Fruit fly (Drosophila melanogaster) whole organism, embryonic: ENCODE results near the gene vir-1.

ENCODE experiments used
- Ada2b ChIP-seq: fragments of 200-800 bp; sonication (Bioruptor generic); IDR thresholded peaks from 2 replicates; pipeline ENCODE4 v1.3.6; 2022; ENCODE audit warnings: missing biosample characterization, missing genetic modification characterization
- Atf-2 ChIP-seq: fragments of 200-800 bp; sonication (Bioruptor generic); optimal IDR thresholded peaks from 2 replicates; lab custom pipeline; 2016; ENCODE audit warnings: missing biosample characterization, missing genetic modification characterization
- Atf6 ChIP-seq: fragments of 200-800 bp; sonication (Bioruptor generic); IDR thresholded peaks from 2 replicates; pipeline ENCODE4 v1.3.6; 2022; ENCODE audit warnings: missing biosample characterization, missing genetic modification characterization
- CG10209 ChIP-seq: fragments of 200-800 bp; sonication (Bioruptor generic); optimal IDR thresholded peaks from 3 replicates; lab custom pipeline; 2017; ENCODE audit warnings: missing biosample characterization, mild to moderate bottlenecking, missing genetic modification characterization, missing genetic modification reagents
- CG10565 ChIP-seq: fragments of 200-800 bp; sonication (Bioruptor generic); optimal IDR thresholded peaks from 3 replicates; lab custom pipeline; 2016; ENCODE audit warnings: missing biosample characterization, mild to moderate bottlenecking, missing genetic modification characterization
- CG11085 ChIP-seq: fragments of 200-800 bp; sonication (Bioruptor generic); IDR thresholded peaks from 2 replicates; pipeline ENCODE4 v1.3.6; 2022; ENCODE audit warnings: missing biosample characterization, missing genetic modification characterization
- CG12071 ChIP-seq: fragments of 200-800 bp; sonication (Bioruptor generic); optimal IDR thresholded peaks from 3 replicates; lab custom pipeline; 2018; ENCODE audit warnings: missing biosample characterization, mild to moderate bottlenecking, missing genetic modification characterization
- CG12236 ChIP-seq: fragments of 200-800 bp; sonication (Bioruptor generic); optimal IDR thresholded peaks from 2 replicates; lab custom pipeline; 2016; ENCODE audit warnings: missing biosample characterization, missing genetic modification characterization
- CG12299 ChIP-seq: fragments of 200-800 bp; sonication (Bioruptor generic); optimal IDR thresholded peaks from 2 replicates; lab custom pipeline; 2018; ENCODE audit warnings: missing biosample characterization, mild to moderate bottlenecking, missing genetic modification characterization
- CG13624 ChIP-seq: fragments of 200-800 bp; sonication (Bioruptor generic); optimal IDR thresholded peaks from 2 replicates; lab custom pipeline; 2016; ENCODE audit warnings: missing biosample characterization, missing genetic modification characterization
- CG14441 ChIP-seq: fragments of 200-800 bp; sonication (Bioruptor generic); IDR thresholded peaks from 2 replicates; pipeline ENCODE4 v1.3.6; 2022; ENCODE audit warnings: missing biosample characterization, missing genetic modification characterization
- CG2712 ChIP-seq: fragments of 200-800 bp; optimal IDR thresholded peaks from 3 replicates; lab custom pipeline; 2019; ENCODE audit warnings: missing biosample characterization, mild to moderate bottlenecking, missing genetic modification characterization, moderate library complexity
- CG2875 ChIP-seq: fragments of 200-800 bp; sonication (Bioruptor generic); optimal IDR thresholded peaks from 2 replicates; lab custom pipeline; 2017; ENCODE audit warnings: missing biosample characterization, mild to moderate bottlenecking, missing genetic modification characterization, missing genetic modification reagents
- CG2889 ChIP-seq: fragments of 200-800 bp; sonication (Bioruptor generic); IDR thresholded peaks from 3 replicates; pipeline ENCODE4 v1.3.6; 2022; ENCODE audit warnings: missing biosample characterization, missing genetic modification characterization
- CG4360 ChIP-seq: fragments of 200-800 bp; sonication (Bioruptor generic); IDR thresholded peaks from 2 replicates; pipeline ENCODE4 v1.3.6; 2022; ENCODE audit warnings: missing biosample characterization, missing genetic modification characterization
- CG5245 ChIP-seq: fragments of 200-800 bp; sonication (Bioruptor generic); optimal IDR thresholded peaks from 3 replicates; lab custom pipeline; 2016; ENCODE audit warnings: missing biosample characterization, missing genetic modification characterization
- CG7271 ChIP-seq: fragments of 200-800 bp; sonication (Bioruptor generic); optimal IDR thresholded peaks from 2 replicates; lab custom pipeline; 2018; ENCODE audit warnings: missing biosample characterization, mild to moderate bottlenecking, missing genetic modification characterization, moderate library complexity
- CG8478 ChIP-seq: fragments of >200 bp; optimal IDR thresholded peaks from 2 replicates; lab custom pipeline; 2018
- CG8944 ChIP-seq: fragments of 200-800 bp; sonication (Bioruptor generic); optimal IDR thresholded peaks from 3 replicates; lab custom pipeline; 2016; ENCODE audit warnings: missing biosample characterization, missing genetic modification characterization
- CG9727 ChIP-seq: fragments of 200-800 bp; sonication (Bioruptor generic); optimal IDR thresholded peaks from 3 replicates; lab custom pipeline; 2017; ENCODE audit warnings: missing biosample characterization, mild to moderate bottlenecking, missing genetic modification characterization
- CG9932 ChIP-seq: fragments of 200-800 bp; sonication (Bioruptor generic); IDR thresholded peaks from 2 replicates; pipeline ENCODE4 v1.3.6; 2022; ENCODE audit warnings: missing biosample characterization, missing genetic modification characterization
- Dip3 ChIP-seq: fragments of 200-800 bp; sonication (Bioruptor generic); optimal IDR thresholded peaks from 3 replicates; lab custom pipeline; 2016; ENCODE audit warnings: missing biosample characterization, missing genetic modification characterization
- Dll ChIP-seq: fragments of 200-800 bp; sonication (Bioruptor generic); IDR thresholded peaks from 4 replicates; pipeline ENCODE4 v1.3.6; 2022; ENCODE audit warnings: missing biosample characterization, missing genetic modification characterization; ENCODE audit not compliant: partially characterized antibody
- Eip74EF ChIP-seq, 2 experiments: fragments of 200-800 bp in 1 of 2; fragments of >200 bp in 1 of 2; sonication (Bioruptor generic) in 1 of 2; optimal IDR thresholded peaks; 2 replicates each; lab custom pipeline; 2017 to 2019; ENCODE audit warnings: missing biosample characterization in 2 of 2, missing genetic modification characterization in 2 of 2, mild to moderate bottlenecking in 1 of 2, moderate library complexity in 1 of 2
- Fer1 ChIP-seq: fragments of 200-800 bp; sonication (Bioruptor generic); optimal IDR thresholded peaks from 2 replicates; lab custom pipeline; 2017; ENCODE audit warnings: missing biosample characterization, mild to moderate bottlenecking, missing genetic modification characterization
- NFAT ChIP-seq: fragments of 200-800 bp; sonication (Bioruptor generic); IDR thresholded peaks from 2 replicates; pipeline ENCODE4 v1.3.6; 2022; ENCODE audit warnings: missing biosample characterization, missing genetic modification characterization
- NK7.1 ChIP-seq: fragments of 200-800 bp; sonication (Bioruptor generic); optimal IDR thresholded peaks from 3 replicates; lab custom pipeline; 2016; ENCODE audit warnings: missing biosample characterization, missing genetic modification characterization
- PHDP ChIP-seq: fragments of 200-800 bp; sonication (Bioruptor generic); optimal IDR thresholded peaks from 3 replicates; lab custom pipeline; 2018; ENCODE audit warnings: missing biosample characterization, mild to moderate bottlenecking, missing genetic modification characterization, moderate library complexity
- aop ChIP-seq: fragments of 200-800 bp; sonication (Bioruptor generic); IDR thresholded peaks from 2 replicates; pipeline ENCODE4 v1.3.6; 2022; ENCODE audit warnings: missing biosample characterization, missing genetic modification characterization
- ase ChIP-seq: fragments of 200-800 bp; sonication (Bioruptor generic); IDR thresholded peaks from 3 replicates; pipeline ENCODE4 v1.3.6; 2022; ENCODE audit warnings: missing biosample characterization, missing genetic modification characterization
- bbx ChIP-seq: fragments of 200-800 bp; sonication (Bioruptor generic); IDR thresholded peaks from 2 replicates; pipeline ENCODE4 v1.3.6; 2022; ENCODE audit warnings: missing biosample characterization, missing genetic modification characterization; ENCODE audit not compliant: partially characterized antibody
- br ChIP-seq: fragments of >200 bp; optimal IDR thresholded peaks from 2 replicates; lab custom pipeline; 2017
- cg ChIP-seq: fragments of 200-800 bp; sonication (Bioruptor generic); optimal IDR thresholded peaks from 3 replicates; lab custom pipeline; 2019; ENCODE audit warnings: missing biosample characterization, mild to moderate bottlenecking, missing genetic modification characterization, moderate library complexity
- dan ChIP-seq: fragments of 200-800 bp; sonication (Bioruptor generic); IDR thresholded peaks from 2 replicates; pipeline ENCODE4 v1.3.6; 2022; ENCODE audit warnings: missing biosample characterization, missing genetic modification characterization
- exex ChIP-seq: fragments of 200-800 bp; sonication (Bioruptor generic); optimal IDR thresholded peaks from 4 replicates; lab custom pipeline; 2018; ENCODE audit warnings: missing biosample characterization, mild to moderate bottlenecking, missing genetic modification characterization, moderate library complexity
- fd3F ChIP-seq: fragments of 200-800 bp; sonication (Bioruptor generic); optimal IDR thresholded peaks from 2 replicates; lab custom pipeline; 2018; ENCODE audit warnings: missing biosample characterization, mild to moderate bottlenecking, missing genetic modification characterization, moderate library complexity
- gem ChIP-seq: fragments of 200-800 bp; sonication (Bioruptor generic); optimal IDR thresholded peaks from 2 replicates; lab custom pipeline; 2019; ENCODE audit warnings: missing biosample characterization, mild to moderate bottlenecking, missing genetic modification characterization, moderate library complexity
- gfzf ChIP-seq: fragments of 200-800 bp; sonication (Bioruptor generic); optimal IDR thresholded peaks from 2 replicates; lab custom pipeline; 2016; ENCODE audit warnings: missing biosample characterization, mild to moderate bottlenecking, missing genetic modification characterization, moderate library complexity
- her ChIP-seq: fragments of 200-800 bp; sonication (Bioruptor generic); optimal IDR thresholded peaks from 2 replicates; lab custom pipeline; 2016; ENCODE audit warnings: missing biosample characterization, missing genetic modification characterization
- kay ChIP-seq: fragments of 200-800 bp; sonication (Bioruptor generic); optimal IDR thresholded peaks from 2 replicates; lab custom pipeline; 2016; ENCODE audit warnings: missing biosample characterization, missing genetic modification characterization
- lola ChIP-seq, 3 experiments: fragments of >200 bp in 2 of 3; fragments of 200-800 bp in 1 of 3; sonication (Bioruptor generic) in 1 of 3; optimal IDR thresholded peaks; 2 replicates each; lab custom pipeline; 2017 to 2019; ENCODE audit warnings: missing biosample characterization in 3 of 3, missing genetic modification characterization in 3 of 3, mild to moderate bottlenecking in 1 of 3, moderate library complexity in 1 of 3
- nerfin-1 ChIP-seq: fragments of 200-800 bp; sonication (Bioruptor generic); optimal IDR thresholded peaks from 3 replicates; lab custom pipeline; 2019; ENCODE audit warnings: missing biosample characterization, mild to moderate bottlenecking, missing genetic modification characterization, moderate library complexity
- pb ChIP-seq: fragments of 200-800 bp; sonication (Bioruptor generic); optimal IDR thresholded peaks from 3 replicates; lab custom pipeline; 2016; ENCODE audit warnings: missing biosample characterization, missing genetic modification characterization
- pho ChIP-seq: fragments of 200-800 bp; sonication (Bioruptor generic); optimal IDR thresholded peaks from 2 replicates; lab custom pipeline; 2016; ENCODE audit warnings: missing biosample characterization, missing genetic modification characterization
- pros ChIP-seq: fragments of 200-800 bp; sonication (Bioruptor generic); optimal IDR thresholded peaks from 3 replicates; lab custom pipeline; 2019; ENCODE audit warnings: missing biosample characterization, mild to moderate bottlenecking, missing genetic modification characterization, moderate library complexity
- pum ChIP-seq: fragments of 200-800 bp; sonication (Bioruptor generic); optimal IDR thresholded peaks from 2 replicates; lab custom pipeline; 2016; ENCODE audit warnings: missing biosample characterization, missing genetic modification characterization
- tgo ChIP-seq: fragments of 200-800 bp; sonication (Bioruptor generic); IDR thresholded peaks from 3 replicates; pipeline ENCODE4 v1.3.6; 2022; ENCODE audit warnings: missing biosample characterization, missing genetic modification characterization
- tna ChIP-seq: fragments of 200-800 bp; sonication (Bioruptor generic); IDR thresholded peaks from 2 replicates; pipeline ENCODE4 v1.3.6; 2022; ENCODE audit warnings: missing biosample characterization, missing genetic modification characterization; ENCODE audit not compliant: partially characterized antibody
- toy ChIP-seq: fragments of 200-800 bp; sonication (Bioruptor generic); IDR thresholded peaks from 2 replicates; pipeline ENCODE4 v1.3.6; 2022; ENCODE audit warnings: missing biosample characterization, missing genetic modification characterization
- trem ChIP-seq: fragments of 200-800 bp; optimal IDR thresholded peaks from 3 replicates; lab custom pipeline; 2019; ENCODE audit warnings: missing biosample characterization, mild to moderate bottlenecking, missing genetic modification characterization, moderate library complexity
- ttk ChIP-seq: fragments of 200-800 bp; sonication (Bioruptor generic); IDR thresholded peaks from 2 replicates; pipeline ENCODE4 v2.1.2; 2022; ENCODE audit warnings: missing biosample characterization, missing genetic modification characterization
- unc-4 ChIP-seq: fragments of 200-800 bp; sonication (Bioruptor generic); IDR thresholded peaks from 2 replicates; pipeline ENCODE4 v1.3.6; 2022; ENCODE audit warnings: missing biosample characterization, missing genetic modification characterization; ENCODE audit not compliant: partially characterized antibody
- yki ChIP-seq: fragments of >200 bp; optimal IDR thresholded peaks from 3 replicates; lab custom pipeline; 2018

Gene vir-1

DNA sequence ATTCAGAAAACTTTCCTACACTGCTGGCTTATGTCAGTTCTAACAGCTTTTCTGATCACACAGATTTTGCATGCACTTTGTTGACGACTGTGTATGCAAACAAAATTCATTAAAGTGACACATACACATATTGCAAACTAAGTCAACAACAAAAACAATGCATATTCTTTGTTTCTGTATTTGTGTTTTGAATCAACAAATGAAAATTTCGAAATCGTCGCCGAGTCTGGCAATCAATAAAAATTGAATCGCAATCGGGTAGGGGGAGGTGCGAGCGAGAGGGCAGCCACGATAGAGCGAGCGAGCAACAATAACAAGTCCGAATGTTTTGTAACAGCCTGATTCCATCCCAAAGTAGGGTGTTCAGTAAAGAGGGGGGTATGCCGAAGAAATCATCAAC, 39.8 kb upstream of the vir-1 start (continued):
- TF ChIP-seq NFAT (GFP tag; lab: Robert Waterston, UW) (no peak), exex (peak; percentile 54), Dll (no peak), fd3F (no peak), PHDP (peak; percentile 42), gem (tag; lab: Kevin White, UChicago) (no peak), CG7271 (peak; percentile 10), CG14441 (no peak), Atf-2 (GFP tag; lab: Kevin White, UChicago) (no peak), Ada2b (GFP tag; lab: Robert Waterston, UW) (no peak), dan (GFP tag; lab: Robert Waterston, UW) (no peak), CG12071 (peak; percentile 66), pros (no peak), tna (no peak), pb (no peak), CG9727 (GFP tag; lab: Kevin White, UChicago) (no peak), yki (lab: Kevin White, UChicago) (no peak), CG8478 (lab: Kevin White, UChicago) (no peak), lola (GFP tag; optimal IDR thresholded peaks at IDR 0.05; lab: Kevin White, UChicago) (no peak), CG5245 (GFP tag; lab: Kevin White, UChicago) (no peak), ttk (no peak), kay (peak; percentile 6), CG11085 (no peak), CG13624 (no peak), tgo (GFP tag; lab: Robert Waterston, UW) (no peak), ase (GFP tag; lab: Robert Waterston, UW) (no peak), Atf6 (no peak), CG12236 (no peak), nerfin-1 (no peak), her (no peak), Eip74EF (GFP tag; optimal IDR thresholded peaks at IDR 0.05; lab: Kevin White, UChicago) (peak in 1 of 2 experiments; percentile 40), gfzf (GFP tag; lab: Kevin White, UChicago) (no peak), CG2889 (no peak), br (lab: Kevin White, UChicago) (no peak), pho (no peak), CG2875 (GFP tag; lab: Kevin White, UChicago) (no peak), CG2712 (tag; lab: Kevin White, UChicago) (peak; percentile 8), pum (GFP tag; lab: Kevin White, UChicago) (no peak), unc-4 (no peak), trem (no peak), Fer1 (GFP tag; lab: Kevin White, UChicago) (peak; percentile 66), cg (GFP tag; lab: Kevin White, UChicago) (no peak), toy (GFP tag; lab: Robert Waterston, UW) (no peak), bbx (no peak), NK7.1 (no peak), CG9932 (0 out of 2 replicates have a peak, but pooled peaks have one; percentile 32), CG8944 (GFP tag; lab: Kevin White, UChicago) (peak; percentile 11), CG12299 (peak; percentile 4), CG10209 (GFP tag; lab: Kevin White, UChicago) (no peak), CG10565 (GFP tag; lab: Kevin White, UChicago) (no peak), aop (GFP tag; lab: Robert Waterston, UW) (no peak), CG4360 (GFP tag; lab: Robert Waterston, UW) (no peak), Dip3 (no peak)
